Worm (Caenorhabditis elegans) whole organism, midembryonic: ENCODE results near the gene C09G5.13.

Source experiments
- T22C8.4 ChIP-seq: fragments of 200-800 bp; sonication (Bioruptor generic); IDR thresholded peaks from 2 replicates; pipeline ENCODE4 v1.3.6; 2022; ENCODE audit warnings: missing genetic modification characterization, missing compliant biosample characterization
- cog-1 ChIP-seq: sonication (generic microtip); optimal IDR thresholded peaks from 2 replicates; lab custom pipeline; 2016; ENCODE audit warnings: missing genetic modification characterization, missing compliant biosample characterization
- flt-1 ChIP-seq: fragments of 200-800 bp; sonication (Bioruptor generic); IDR thresholded peaks from 2 replicates; pipeline ENCODE4 v1.3.6; 2022; ENCODE audit warnings: missing genetic modification characterization, missing compliant biosample characterization
- ref-1 ChIP-seq: fragments of 200-800 bp; sonication (Bioruptor generic); conservative IDR thresholded peaks from 2 replicates; pipeline ENCODE4 v1.3.6; 2022; ENCODE audit warnings: missing genetic modification reagents, missing genetic modification characterization, missing compliant biosample characterization
- tab-1 ChIP-seq: fragments of 200-800 bp; sonication (Bioruptor generic); IDR thresholded peaks from 2 replicates; pipeline ENCODE4 v1.3.6; 2022; ENCODE audit warnings: missing genetic modification characterization, missing compliant biosample characterization
- ztf-23 ChIP-seq: fragments of 200-800 bp; sonication (Bioruptor generic); IDR thresholded peaks from 2 replicates; pipeline ENCODE4 v1.3.6; 2022; ENCODE audit warnings: missing genetic modification reagents, missing genetic modification characterization, missing compliant biosample characterization
- ztf-29 ChIP-seq: fragments of 200-800 bp; sonication (Bioruptor generic); IDR thresholded peaks from 2 replicates; pipeline ENCODE4 v1.3.6; 2022; ENCODE audit warnings: missing genetic modification reagents, missing genetic modification characterization, missing compliant biosample characterization

DNA sequence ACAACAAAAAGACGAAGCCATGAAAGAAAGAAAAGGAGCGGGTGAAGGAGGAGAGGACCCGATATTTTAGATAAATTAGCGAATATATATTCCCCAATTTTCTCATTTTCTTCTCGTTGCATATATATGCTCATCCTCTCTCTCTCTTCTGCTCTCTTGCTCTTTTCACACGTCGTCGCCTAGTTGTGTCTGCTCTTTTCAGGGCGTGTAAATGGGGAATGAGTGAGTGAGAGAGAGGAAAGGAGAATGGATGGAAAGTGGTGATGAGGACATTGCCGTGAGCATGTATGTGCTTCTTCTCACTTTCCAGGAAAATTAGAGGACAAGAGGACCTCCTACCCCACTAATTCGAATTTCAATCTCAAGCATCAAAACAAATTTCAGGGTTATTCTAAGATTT is 38.2 kb downstream of the C09G5.13 start:
- no peak for TF ChIP-seq ztf-29
- no peak for TF ChIP-seq T22C8.4 (GFP tag; lab: Robert Waterston, UW)
- TF ChIP-seq cog-1 (tag; lab: Kevin White, UChicago): no peak
- TF ChIP-seq flt-1 (GFP tag; lab: Robert Waterston, UW): no peak
- no peak for TF ChIP-seq tab-1
- TF ChIP-seq ztf-23 (GFP tag; lab: Robert Waterston, UW): no peak
- no peak for TF ChIP-seq ref-1 (GFP tag; lab: Robert Waterston, UW)
